Fruit fly (Drosophila melanogaster) whole organism, prepupa: Measurements from ENCODE around the gene spz.

Experiments used
- CG16779 ChIP-seq: fragments of 200-800 bp; sonication (Bioruptor generic); optimal IDR thresholded peaks from 3 replicates; lab custom pipeline; 2017; ENCODE audit warnings: missing biosample characterization, mild to moderate bottlenecking, missing genetic modification characterization
- CG3032 ChIP-seq: fragments of 200-800 bp; optimal IDR thresholded peaks from 2 replicates; lab custom pipeline; 2019; ENCODE audit warnings: missing biosample characterization, mild to moderate bottlenecking, missing genetic modification characterization, moderate library complexity
- CG6808 ChIP-seq: fragments of 200-800 bp; sonication (Bioruptor generic); optimal IDR thresholded peaks from 3 replicates; lab custom pipeline; 2017; ENCODE audit warnings: missing biosample characterization, missing genetic modification characterization, mild to moderate bottlenecking, moderate library complexity, missing genetic modification reagents
- CG6854 ChIP-seq: fragments of 200-800 bp; sonication (Bioruptor generic); optimal IDR thresholded peaks from 2 replicates; lab custom pipeline; 2017; ENCODE audit warnings: missing biosample characterization, mild to moderate bottlenecking, missing genetic modification characterization
- Hr39 ChIP-seq: fragments of 200-800 bp; sonication (Bioruptor generic); optimal IDR thresholded peaks from 2 replicates; lab custom pipeline; 2016; ENCODE audit warnings: missing biosample characterization, missing genetic modification characterization
- Lpt ChIP-seq: fragments of 200-800 bp; sonication (Bioruptor generic); optimal IDR thresholded peaks from 3 replicates; lab custom pipeline; 2016; ENCODE audit warnings: missing biosample characterization, missing genetic modification characterization
- OdsH ChIP-seq: fragments of 200-800 bp; sonication (Bioruptor generic); optimal IDR thresholded peaks from 3 replicates; lab custom pipeline; 2016; ENCODE audit warnings: missing biosample characterization, missing genetic modification characterization
- fkh ChIP-seq: fragments of 200-800 bp; sonication (Bioruptor generic); optimal IDR thresholded peaks from 3 replicates; lab custom pipeline; 2017; ENCODE audit warnings: missing biosample characterization, mild to moderate bottlenecking, missing genetic modification characterization, moderate library complexity
- spab ChIP-seq: fragments of 200-800 bp; sonication (Bioruptor generic); optimal IDR thresholded peaks from 2 replicates; lab custom pipeline; 2017; ENCODE audit warnings: missing biosample characterization, mild to moderate bottlenecking, missing genetic modification characterization, missing genetic modification reagents

DNA sequence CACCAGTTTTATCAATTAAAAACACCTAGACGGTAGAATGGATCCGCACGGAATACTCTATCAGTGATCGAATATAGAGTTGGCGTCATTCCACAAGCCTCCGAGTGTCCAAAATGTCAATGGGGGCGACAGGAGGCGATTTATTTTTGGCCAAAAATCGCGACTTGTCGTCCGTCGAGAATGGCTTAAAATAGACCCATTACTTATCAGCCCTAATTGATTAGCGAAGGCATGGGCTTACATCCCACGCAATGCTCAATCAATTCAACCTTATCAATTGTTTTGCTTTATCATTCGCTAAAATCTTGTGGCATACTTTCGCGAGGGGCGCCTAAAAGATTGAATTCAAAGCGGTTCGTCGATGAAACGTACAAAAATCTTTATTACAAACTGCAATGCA, 38.2 kb upstream of the spz start:
- TF ChIP-seq CG3032 (tag; lab: Kevin White, UChicago) (no peak), Lpt (GFP tag; lab: Kevin White, UChicago) (no peak), OdsH (GFP tag; lab: Kevin White, UChicago) (no peak), CG6808 (GFP tag; lab: Kevin White, UChicago) (no peak), spab (GFP tag; lab: Kevin White, UChicago) (no peak), CG6854 (no peak), CG16779 (tag; lab: Kevin White, UChicago) (no peak), Hr39 (no peak), fkh (no peak)
